Worm (Caenorhabditis elegans) whole organism, L4 larva: ENCODE data around the gene Y17G9A.4.
A peak's percentile ranks its signal among the peaks of the same experiment; 100 is the strongest.

Source experiments
- D1046.2 ChIP-seq: fragments of 200-800 bp; sonication (Bioruptor generic); IDR thresholded peaks from 2 replicates; pipeline ENCODE4 v1.3.6; 2022; ENCODE audit warnings: missing genetic modification characterization, missing compliant biosample characterization
- F37D6.2 ChIP-seq: sonication (generic microtip); optimal IDR thresholded peaks from 2 replicates; lab custom pipeline; 2016; ENCODE audit warnings: mild to moderate bottlenecking, missing genetic modification characterization, missing compliant biosample characterization
- T20F7.1 ChIP-seq: fragments of 200-800 bp; sonication (Bioruptor generic); optimal IDR thresholded peaks from 2 replicates; lab custom pipeline; 2018; ENCODE audit warnings: mild to moderate bottlenecking, missing genetic modification characterization, missing compliant biosample characterization
- aha-1 ChIP-seq: fragments of 150-350 bp; peaks from one replicate; lab custom pipeline; 2014; ENCODE audit warnings: missing biosample characterization, missing genetic modification characterization
- arid-1 ChIP-seq: fragments of 200-800 bp; sonication (Bioruptor generic); conservative IDR thresholded peaks from 2 replicates; pipeline ENCODE4 v1.3.6; 2022; ENCODE audit warnings: missing genetic modification reagents, missing genetic modification characterization, missing compliant biosample characterization
- ceh-62 ChIP-seq: sonication (generic microtip); optimal IDR thresholded peaks from 2 replicates; lab custom pipeline; 2017; ENCODE audit warnings: missing biosample characterization, missing genetic modification characterization
- ceh-82 ChIP-seq: sonication (generic microtip); optimal IDR thresholded peaks from 2 replicates; lab custom pipeline; 2017; ENCODE audit warnings: missing biosample characterization, missing genetic modification characterization
- ces-1 ChIP-seq: fragments of 150-350 bp; sonication (generic microtip); optimal IDR thresholded peaks from 4 replicates; lab custom pipeline; 2014; ENCODE audit warnings: missing biosample characterization, missing genetic modification reagents, missing genetic modification characterization
- dmd-6 ChIP-seq: fragments of 200-800 bp; sonication (Bioruptor generic); IDR thresholded peaks from 2 replicates; pipeline ENCODE4 v1.3.6; 2022; ENCODE audit warnings: missing genetic modification reagents, missing genetic modification characterization, missing compliant biosample characterization
- dmd-8 ChIP-seq: fragments of 200-800 bp; sonication (Bioruptor generic); IDR thresholded peaks from 2 replicates; pipeline ENCODE4 v1.3.6; 2022; ENCODE audit warnings: missing genetic modification characterization, missing compliant biosample characterization
- dmd-9 ChIP-seq: fragments of 200-800 bp; sonication (Bioruptor generic); IDR thresholded peaks from 2 replicates; pipeline ENCODE4 v1.3.6; 2022; ENCODE audit warnings: missing genetic modification reagents, missing genetic modification characterization, missing compliant biosample characterization
- dpl-1 ChIP-seq: fragments of 150-350 bp; optimal IDR thresholded peaks from 2 replicates; lab custom pipeline; 2014; ENCODE audit warnings: missing biosample characterization, missing genetic modification reagents, missing genetic modification characterization
- duxl-1 ChIP-seq: sonication (generic microtip); optimal IDR thresholded peaks from 2 replicates; lab custom pipeline; 2016; ENCODE audit warnings: mild to moderate bottlenecking, missing genetic modification characterization, moderate library complexity, missing compliant biosample characterization; ENCODE audit not compliant: poor library complexity
- dve-1 ChIP-seq: sonication (generic microtip); optimal IDR thresholded peaks from 2 replicates; lab custom pipeline; 2017; ENCODE audit warnings: antibody characterized with exemption, mild to moderate bottlenecking, missing genetic modification characterization, missing compliant biosample characterization; ENCODE audit not compliant: insufficient read depth
- egl-43 ChIP-seq: fragments of 200-800 bp; sonication (Bioruptor generic); IDR thresholded peaks from 2 replicates; pipeline ENCODE4 v1.3.6; 2022; ENCODE audit warnings: missing genetic modification reagents, missing genetic modification characterization, missing compliant biosample characterization
- fos-1 ChIP-seq: fragments of 150-350 bp; optimal IDR thresholded peaks from 2 replicates; lab custom pipeline; 2014; ENCODE audit warnings: missing biosample characterization, missing genetic modification characterization
- hlh-11 ChIP-seq: fragments of 200-800 bp; sonication (Bioruptor generic); optimal IDR thresholded peaks from 2 replicates; lab custom pipeline; 2018; ENCODE audit warnings: mild to moderate bottlenecking, missing genetic modification characterization, missing compliant biosample characterization
- hlh-30 ChIP-seq: sonication (generic microtip); optimal IDR thresholded peaks from 2 replicates; lab custom pipeline; 2017; ENCODE audit warnings: antibody characterized with exemption, mild to moderate bottlenecking, missing genetic modification characterization, missing compliant biosample characterization; ENCODE audit not compliant: insufficient read depth
- hmg-1.1 ChIP-seq: fragments of 200-800 bp; sonication (Bioruptor generic); IDR thresholded peaks from 2 replicates; pipeline ENCODE4 v1.3.6; 2022; ENCODE audit warnings: missing genetic modification reagents, missing genetic modification characterization, missing compliant biosample characterization
- lin-1 ChIP-seq: fragments of 200-800 bp; sonication (Bioruptor generic); IDR thresholded peaks from 2 replicates; pipeline ENCODE4 v1.3.6; 2022; ENCODE audit warnings: missing genetic modification reagents, missing genetic modification characterization, missing compliant biosample characterization
- lin-39 ChIP-seq: fragments of 150-350 bp; optimal IDR thresholded peaks from 2 replicates; lab custom pipeline; 2014; ENCODE audit warnings: missing biosample characterization, missing genetic modification reagents, missing genetic modification characterization
- lir-3 ChIP-seq: sonication (generic microtip); optimal IDR thresholded peaks from 2 replicates; lab custom pipeline; 2016; ENCODE audit warnings: mild to moderate bottlenecking, missing genetic modification characterization, missing compliant biosample characterization
- mdl-1 ChIP-seq, 2 experiments: fragments of 150-350 bp in 1 of 2; sonication (generic microtip) in 1 of 2; optimal IDR thresholded peaks; 2 replicates each; lab custom pipeline; 2014 to 2017; ENCODE audit warnings: missing biosample characterization in 2 of 2, missing genetic modification characterization in 2 of 2
- mep-1 ChIP-seq: fragments of 150-350 bp; sonication (generic microtip); optimal IDR thresholded peaks from 3 replicates; lab custom pipeline; 2014; ENCODE audit warnings: missing biosample characterization, missing genetic modification characterization
- mxl-2 ChIP-seq: fragments of 200-800 bp; sonication (Bioruptor generic); conservative IDR thresholded peaks from 2 replicates; pipeline ENCODE4 v1.3.6; 2022; ENCODE audit warnings: missing genetic modification reagents, missing genetic modification characterization, missing compliant biosample characterization
- nhr-10 ChIP-seq: fragments of 150-350 bp; optimal IDR thresholded peaks from 2 replicates; lab custom pipeline; 2014; ENCODE audit warnings: missing biosample characterization, missing genetic modification characterization
- nhr-237 ChIP-seq: sonication (generic microtip); optimal IDR thresholded peaks from 2 replicates; lab custom pipeline; 2017; ENCODE audit warnings: missing biosample characterization, missing genetic modification characterization
- nhr-25 ChIP-seq: sonication (generic microtip); optimal IDR thresholded peaks from 2 replicates; lab custom pipeline; 2017; ENCODE audit warnings: missing genetic modification characterization, mild to moderate bottlenecking, missing compliant biosample characterization, antibody characterized with exemption, moderate library complexity, borderline replicate concordance; ENCODE audit not compliant: insufficient read depth
- nhr-28 ChIP-seq: fragments of 150-350 bp; optimal IDR thresholded peaks from 2 replicates; lab custom pipeline; 2014; ENCODE audit warnings: missing biosample characterization, missing genetic modification characterization
- nhr-41 ChIP-seq: fragments of 200-800 bp; sonication (Bioruptor generic); IDR thresholded peaks from 2 replicates; pipeline ENCODE4 v1.3.6; 2022; ENCODE audit warnings: missing genetic modification reagents, missing genetic modification characterization, missing compliant biosample characterization
- nhr-48 ChIP-seq: sonication (generic microtip); optimal IDR thresholded peaks from 2 replicates; lab custom pipeline; 2016; ENCODE audit warnings: mild to moderate bottlenecking, missing genetic modification characterization, missing compliant biosample characterization
- nhr-76 ChIP-seq: fragments of 150-350 bp; optimal IDR thresholded peaks from 2 replicates; lab custom pipeline; 2014; ENCODE audit warnings: missing biosample characterization, missing genetic modification characterization
- php-3 ChIP-seq: fragments of 200-800 bp; sonication (Bioruptor generic); IDR thresholded peaks from 2 replicates; pipeline ENCODE4 v1.3.6; 2022; ENCODE audit warnings: missing genetic modification reagents, missing genetic modification characterization, missing compliant biosample characterization
- pqm-1 ChIP-seq: sonication (generic microtip); optimal IDR thresholded peaks from 2 replicates; lab custom pipeline; 2017; ENCODE audit warnings: missing biosample characterization, missing genetic modification characterization
- sdz-12 ChIP-seq: fragments of 200-800 bp; sonication (Bioruptor generic); optimal IDR thresholded peaks from 2 replicates; lab custom pipeline; 2018; ENCODE audit warnings: mild to moderate bottlenecking, missing genetic modification characterization, missing compliant biosample characterization
- set-16 ChIP-seq: fragments of 200-800 bp; sonication (Bioruptor generic); IDR thresholded peaks from 2 replicates; pipeline ENCODE4 v1.3.6; 2022; ENCODE audit warnings: missing genetic modification reagents, missing genetic modification characterization, missing compliant biosample characterization
- snpc-1.2 ChIP-seq: fragments of 200-800 bp; sonication (Bioruptor generic); IDR thresholded peaks from 2 replicates; pipeline ENCODE4 v1.3.6; 2022; ENCODE audit warnings: missing genetic modification reagents, missing genetic modification characterization, missing compliant biosample characterization
- snpc-4 ChIP-seq: fragments of 150-350 bp; optimal IDR thresholded peaks from 2 replicates; lab custom pipeline; 2014; ENCODE audit warnings: missing biosample characterization, missing genetic modification characterization
- spr-3 ChIP-seq: fragments of 200-800 bp; sonication (Bioruptor generic); optimal IDR thresholded peaks from 2 replicates; lab custom pipeline; 2018; ENCODE audit warnings: mild to moderate bottlenecking, missing genetic modification characterization, missing compliant biosample characterization
- unc-39 ChIP-seq: sonication (generic microtip); optimal IDR thresholded peaks from 2 replicates; lab custom pipeline; 2017; ENCODE audit warnings: missing biosample characterization, missing genetic modification characterization
- vab-7 ChIP-seq: fragments of 200-800 bp; sonication (Bioruptor generic); IDR thresholded peaks from 2 replicates; pipeline ENCODE4 v1.3.6; 2022; ENCODE audit warnings: missing genetic modification reagents, missing genetic modification characterization, missing compliant biosample characterization
- zfp-3 ChIP-seq: fragments of 200-800 bp; sonication (Bioruptor generic); conservative IDR thresholded peaks from 2 replicates; pipeline ENCODE4 v1.3.6; 2022; ENCODE audit warnings: missing genetic modification reagents, missing genetic modification characterization, missing compliant biosample characterization
- ztf-7 ChIP-seq: fragments of 150-350 bp; optimal IDR thresholded peaks from 2 replicates; lab custom pipeline; 2014; ENCODE audit warnings: missing biosample characterization, missing genetic modification characterization

The Y17G9A.4 gene

DNA sequence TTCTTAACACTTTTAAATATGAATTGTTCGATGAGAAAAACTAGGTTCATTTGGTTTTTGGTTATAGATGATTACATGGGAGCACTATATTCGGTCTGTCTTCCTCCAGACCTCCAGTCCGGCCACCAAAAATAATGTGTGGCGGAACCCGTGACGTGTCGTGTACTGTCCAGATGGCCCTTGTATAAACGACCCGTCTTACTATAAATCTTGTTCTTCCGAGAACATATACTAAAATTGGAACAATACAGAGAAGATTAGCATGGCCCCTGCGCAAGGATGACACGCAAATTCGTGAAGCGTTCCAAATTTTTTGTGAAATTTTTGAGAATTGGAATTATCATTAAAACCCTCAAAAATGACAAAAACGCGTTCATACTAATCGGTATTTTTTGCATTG lies 5.2 kb upstream of the Y17G9A.4 start:
- TF ChIP-seq nhr-10 = no peak
- TF ChIP-seq ceh-82 = no peak
- TF ChIP-seq ces-1 (GFP tag; lab: Kevin White, UChicago) = no peak
- no peak for TF ChIP-seq nhr-48
- no peak for TF ChIP-seq vab-7 (GFP tag; lab: Robert Waterston, UW)
- TF ChIP-seq nhr-237 (tag; lab: Kevin White, UChicago) = no peak
- no peak for TF ChIP-seq hmg-1.1 (GFP tag; lab: Robert Waterston, UW)
- no peak for TF ChIP-seq ceh-62 (tag; lab: Kevin White, UChicago)
- no peak for TF ChIP-seq mxl-2 (GFP tag; lab: Robert Waterston, UW)
- no peak for TF ChIP-seq duxl-1 (tag; lab: Kevin White, UChicago)
- no peak for TF ChIP-seq aha-1 (tag; lab: Kevin White, UChicago)
- no peak for TF ChIP-seq dve-1 (tag; lab: Kevin White, UChicago)

DNA sequence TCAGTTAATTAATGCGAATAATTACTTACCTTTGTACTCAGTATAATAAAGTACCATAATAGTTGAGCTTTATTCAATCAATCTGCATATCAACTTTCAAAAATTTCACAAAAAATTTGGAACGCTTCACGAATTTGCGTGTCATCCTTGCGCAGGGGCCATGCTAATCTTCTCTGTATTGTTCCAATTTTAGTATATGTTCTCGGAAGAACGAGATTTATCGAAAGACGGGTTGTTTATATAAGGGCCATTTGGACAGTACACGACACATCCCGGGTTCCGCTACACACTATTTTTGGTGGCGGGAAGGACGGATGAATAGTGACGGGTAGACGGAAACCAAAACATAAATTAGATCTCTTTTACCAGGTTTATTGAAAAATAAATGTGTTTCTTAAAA lies 3.2 kb upstream of the Y17G9A.4 start:
- TF ChIP-seq snpc-1.2 (GFP tag; lab: Robert Waterston, UW) (peak; percentile 94), mep-1 (tag; lab: Kevin White, UChicago) (no peak), snpc-4 (tag; lab: Kevin White, UChicago) (no peak)

DNA sequence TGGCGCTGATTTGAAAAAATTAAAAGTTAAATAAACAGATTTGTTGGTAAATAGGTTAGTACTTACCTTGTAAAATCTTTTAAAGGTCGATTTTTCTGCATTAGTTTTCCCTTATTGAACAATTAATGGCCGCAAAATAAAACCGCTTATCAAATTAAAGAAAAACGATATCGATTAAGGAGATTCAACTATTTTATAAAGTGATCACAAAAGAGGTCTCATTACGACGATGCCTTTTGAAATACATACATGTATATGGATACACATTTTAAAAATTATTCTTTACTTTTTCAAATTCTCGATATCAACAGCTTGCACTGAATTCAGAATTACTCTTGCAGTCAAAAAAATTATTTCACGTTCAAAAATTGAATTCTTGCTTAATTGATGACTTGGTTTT lies 2.8 kb downstream of the Y17G9A.4 start, which contains the start of gene Y17G9A.3:
Gene Y17G9A.3, minus strand, starts transcription at position 101 of the 400 bp plus-strand sequence.
- TF ChIP-seq unc-39 (tag; lab: Kevin White, UChicago) (no peak), set-16 (no peak), egl-43 (GFP tag; lab: Robert Waterston, UW) (no peak), dpl-1 (no peak), hlh-30 (tag; lab: Kevin White, UChicago) (no peak), zfp-3 (GFP tag; lab: Robert Waterston, UW) (no peak), spr-3 (GFP tag; lab: Kevin White, UChicago) (no peak), dmd-9 (GFP tag; lab: Robert Waterston, UW) (no peak), dmd-6 (GFP tag; lab: Robert Waterston, UW) (no peak), fos-1 (no peak), nhr-28 (tag; lab: Kevin White, UChicago) (no peak)
- TF ChIP-seq, all 104 proteins: peak for 0

ce11 chrIV:4856195-4856594 lies 5.2 kb downstream of the Y17G9A.4 start, which contains the start of gene Y17G9A.2:
Y17G9A.2 (minus strand) TSS chrIV:4856295.
- TF ChIP-seq lin-1 (GFP tag; lab: Robert Waterston, UW) = no peak
- no peak for TF ChIP-seq dmd-8 (GFP tag; lab: Robert Waterston, UW)
- TF ChIP-seq nhr-25 (tag; lab: Kevin White, UChicago) = no peak
- TF ChIP-seq nhr-10 = no peak
- no peak for TF ChIP-seq lir-3 (tag; lab: Kevin White, UChicago)
- no peak for TF ChIP-seq pqm-1 (tag; lab: Kevin White, UChicago)
- TF ChIP-seq arid-1 (GFP tag; lab: Robert Waterston, UW) = no peak
- TF ChIP-seq mdl-1 (tag; optimal IDR thresholded peaks at IDR 0.05; lab: Kevin White, UChicago) = no peak
- no peak for TF ChIP-seq spr-3 (GFP tag; lab: Kevin White, UChicago)
- no peak for TF ChIP-seq hlh-11 (tag; lab: Kevin White, UChicago)
- no peak for TF ChIP-seq D1046.2 (GFP tag; lab: Robert Waterston, UW)
- TF ChIP-seq sdz-12 (GFP tag; lab: Kevin White, UChicago) = no peak
- no peak for TF ChIP-seq lin-39 (tag; lab: Kevin White, UChicago)
- TF ChIP-seq F37D6.2 (tag; lab: Kevin White, UChicago) = no peak
- TF ChIP-seq ceh-62 (tag; lab: Kevin White, UChicago) = no peak
- TF ChIP-seq T20F7.1 (GFP tag; lab: Kevin White, UChicago) = no peak
- no peak for TF ChIP-seq nhr-41 (GFP tag; lab: Robert Waterston, UW)
- TF ChIP-seq ztf-7 (tag; lab: Kevin White, UChicago) = no peak
- TF ChIP-seq php-3 = no peak
- no peak for TF ChIP-seq nhr-76 (tag; lab: Kevin White, UChicago)
- TF ChIP-seq, all 104 proteins: peak for 0
